Fruit fly (Drosophila melanogaster) whole organism, embryonic: ENCODE measurements around the gene CG15208.

Source experiments
- Atf6 ChIP-seq: fragments of 200-800 bp; sonication (Bioruptor generic); IDR thresholded peaks from 2 replicates; pipeline ENCODE4 v1.3.6; 2022; ENCODE audit warnings: missing biosample characterization, missing genetic modification characterization
- CG10321 ChIP-seq: fragments of 200-800 bp; sonication (Bioruptor generic); IDR thresholded peaks from 2 replicates; pipeline ENCODE4 v1.3.6; 2022; ENCODE audit warnings: missing biosample characterization, missing genetic modification characterization
- CG10431 ChIP-seq: fragments of 200-800 bp; sonication (Bioruptor generic); optimal IDR thresholded peaks from 3 replicates; lab custom pipeline; 2018; ENCODE audit warnings: missing biosample characterization, mild to moderate bottlenecking, missing genetic modification characterization
- CG10543 ChIP-seq: fragments of 200-800 bp; sonication (Bioruptor generic); optimal IDR thresholded peaks from 3 replicates; lab custom pipeline; 2017; ENCODE audit warnings: missing biosample characterization, mild to moderate bottlenecking, missing genetic modification characterization, moderate library complexity
- CG12071 ChIP-seq: fragments of 200-800 bp; sonication (Bioruptor generic); optimal IDR thresholded peaks from 3 replicates; lab custom pipeline; 2018; ENCODE audit warnings: missing biosample characterization, mild to moderate bottlenecking, missing genetic modification characterization
- CG12155 ChIP-seq: fragments of 200-800 bp; sonication (Bioruptor generic); optimal IDR thresholded peaks from 3 replicates; lab custom pipeline; 2016; ENCODE audit warnings: missing biosample characterization, missing genetic modification characterization
- CG13424 ChIP-seq: fragments of 200-800 bp; sonication (Bioruptor generic); optimal IDR thresholded peaks from 2 replicates; lab custom pipeline; 2019; ENCODE audit warnings: missing biosample characterization, mild to moderate bottlenecking, missing genetic modification characterization, moderate library complexity
- CG1647 ChIP-seq: fragments of 200-800 bp; sonication (Bioruptor generic); optimal IDR thresholded peaks from 3 replicates; lab custom pipeline; 2016; ENCODE audit warnings: missing biosample characterization, missing genetic modification characterization
- CG16815 ChIP-seq: fragments of 200-800 bp; sonication (Bioruptor generic); optimal IDR thresholded peaks from 3 replicates; lab custom pipeline; 2017; ENCODE audit warnings: missing biosample characterization, mild to moderate bottlenecking, missing genetic modification characterization
- CG17612 ChIP-seq: fragments of 200-800 bp; sonication (Bioruptor generic); IDR thresholded peaks from 2 replicates; pipeline ENCODE4 v1.3.6; 2022; ENCODE audit warnings: missing biosample characterization, missing genetic modification characterization
- CG18011 ChIP-seq: fragments of 200-800 bp; sonication (Bioruptor generic); optimal IDR thresholded peaks from 2 replicates; lab custom pipeline; 2017; ENCODE audit warnings: missing biosample characterization, missing genetic modification characterization, mild to moderate bottlenecking, moderate library complexity, missing genotype
- CG1832 ChIP-seq: fragments of 200-800 bp; sonication (Bioruptor generic); optimal IDR thresholded peaks from 2 replicates; lab custom pipeline; 2017; ENCODE audit warnings: missing biosample characterization, mild to moderate bottlenecking, missing genetic modification characterization, inconsistent platforms
- CG3065 ChIP-seq: fragments of 200-800 bp; sonication (Bioruptor generic); optimal IDR thresholded peaks from 2 replicates; lab custom pipeline; 2016; ENCODE audit warnings: missing biosample characterization, missing genetic modification characterization
- CG31365 ChIP-seq: fragments of 200-800 bp; sonication (Bioruptor generic); optimal IDR thresholded peaks from 2 replicates; lab custom pipeline; 2018; ENCODE audit warnings: missing biosample characterization, mild to moderate bottlenecking, missing genetic modification characterization
- CG31441 ChIP-seq: fragments of 200-800 bp; sonication (Bioruptor generic); IDR thresholded peaks from 2 replicates; pipeline ENCODE4 v1.3.6; 2022; ENCODE audit warnings: missing biosample characterization, missing genetic modification characterization
- CG32767 ChIP-seq: fragments of 200-800 bp; sonication (Bioruptor generic); IDR thresholded peaks from 2 replicates; pipeline ENCODE4 v1.3.6; 2022; ENCODE audit warnings: missing biosample characterization, missing genetic modification characterization
- CG3838 ChIP-seq: fragments of 200-800 bp; sonication (Bioruptor generic); optimal IDR thresholded peaks from 3 replicates; lab custom pipeline; 2016; ENCODE audit warnings: missing biosample characterization, missing genetic modification characterization
- CG6765 ChIP-seq: fragments of 200-800 bp; sonication (Bioruptor generic); optimal IDR thresholded peaks from 3 replicates; lab custom pipeline; 2017; ENCODE audit warnings: missing biosample characterization, mild to moderate bottlenecking, missing genetic modification characterization
- CG6791 ChIP-seq: fragments of 200-800 bp; sonication (Bioruptor generic); IDR thresholded peaks from 3 replicates; pipeline ENCODE4 v1.3.6; 2022; ENCODE audit warnings: missing biosample characterization, missing genetic modification characterization; ENCODE audit not compliant: partially characterized antibody
- CG6813 ChIP-seq: fragments of 200-800 bp; sonication (Bioruptor generic); optimal IDR thresholded peaks from 2 replicates; lab custom pipeline; 2017; ENCODE audit warnings: missing biosample characterization, missing genetic modification characterization, mild to moderate bottlenecking, moderate library complexity, missing genetic modification reagents
- CG7745 ChIP-seq: fragments of 200-800 bp; sonication (Bioruptor generic); optimal IDR thresholded peaks from 2 replicates; lab custom pipeline; 2018; ENCODE audit warnings: missing biosample characterization, mild to moderate bottlenecking, missing genetic modification characterization, moderate library complexity
- CG7928 ChIP-seq: fragments of 200-800 bp; sonication (Bioruptor generic); optimal IDR thresholded peaks from 2 replicates; lab custom pipeline; 2017; ENCODE audit warnings: missing biosample characterization, mild to moderate bottlenecking, missing genetic modification characterization
- CG8290 ChIP-seq, 3 experiments: fragments of 200-800 bp; sonication (Bioruptor generic); optimal IDR thresholded peaks; 2 replicates each; lab custom pipeline; 2016 to 2019; ENCODE audit warnings: missing biosample characterization in 3 of 3, missing genetic modification characterization in 3 of 3, mild to moderate bottlenecking in 2 of 3, moderate library complexity in 1 of 3
- CG8359 ChIP-seq: fragments of 200-800 bp; sonication (Bioruptor generic); optimal IDR thresholded peaks from 2 replicates; lab custom pipeline; 2017; ENCODE audit warnings: missing biosample characterization, mild to moderate bottlenecking, missing genetic modification characterization, borderline replicate concordance
- CG9727 ChIP-seq: fragments of 200-800 bp; sonication (Bioruptor generic); optimal IDR thresholded peaks from 3 replicates; lab custom pipeline; 2017; ENCODE audit warnings: missing biosample characterization, mild to moderate bottlenecking, missing genetic modification characterization
- D19B ChIP-seq: fragments of 200-800 bp; sonication (Bioruptor generic); optimal IDR thresholded peaks from 2 replicates; lab custom pipeline; 2017; ENCODE audit warnings: missing biosample characterization, mild to moderate bottlenecking, missing genetic modification characterization
- HmgZ ChIP-seq: fragments of 200-800 bp; sonication (Bioruptor generic); optimal IDR thresholded peaks from 2 replicates; lab custom pipeline; 2018; ENCODE audit warnings: missing biosample characterization, mild to moderate bottlenecking, missing genetic modification characterization
- Mes4 ChIP-seq: fragments of 200-800 bp; sonication (Bioruptor generic); optimal IDR thresholded peaks from 2 replicates; lab custom pipeline; 2016; ENCODE audit warnings: missing biosample characterization, missing genetic modification characterization
- Ssrp ChIP-seq: fragments of 200-800 bp; sonication (Bioruptor generic); optimal IDR thresholded peaks from 2 replicates; lab custom pipeline; 2018; ENCODE audit warnings: missing biosample characterization, mild to moderate bottlenecking, missing genetic modification characterization, moderate library complexity
- Trl ChIP-seq, 3 experiments: fragments of >200 bp in 2 of 3; fragments of 200-800 bp in 1 of 3; sonication (Bioruptor generic) in 1 of 3; optimal IDR thresholded peaks; 2 replicates in 1 of 3; 3 replicates in 2 of 3; lab custom pipeline; 2016 to 2017; ENCODE audit warnings: missing biosample characterization in 1 of 3, missing genetic modification characterization in 1 of 3
- Vsx1 ChIP-seq: fragments of 200-800 bp; sonication (Bioruptor generic); optimal IDR thresholded peaks from 2 replicates; lab custom pipeline; 2017; ENCODE audit warnings: missing biosample characterization, mild to moderate bottlenecking, missing genetic modification characterization, missing genetic modification reagents
- ac ChIP-seq: fragments of 200-800 bp; sonication (Bioruptor generic); optimal IDR thresholded peaks from 3 replicates; lab custom pipeline; 2017; ENCODE audit warnings: missing biosample characterization, mild to moderate bottlenecking, missing genetic modification characterization
- bigmax ChIP-seq: fragments of 200-800 bp; sonication (Bioruptor generic); optimal IDR thresholded peaks from 2 replicates; lab custom pipeline; 2018; ENCODE audit warnings: missing biosample characterization, mild to moderate bottlenecking, missing genetic modification characterization
- cg ChIP-seq: fragments of 200-800 bp; sonication (Bioruptor generic); optimal IDR thresholded peaks from 3 replicates; lab custom pipeline; 2019; ENCODE audit warnings: missing biosample characterization, mild to moderate bottlenecking, missing genetic modification characterization, moderate library complexity
- ci ChIP-seq: fragments of 200-800 bp; sonication (Bioruptor generic); IDR thresholded peaks from 3 replicates; pipeline ENCODE4 v1.3.6; 2022; ENCODE audit warnings: missing biosample characterization, missing genetic modification characterization
- da ChIP-seq: fragments of 200-800 bp; sonication (Bioruptor generic); optimal IDR thresholded peaks from 2 replicates; lab custom pipeline; 2016; ENCODE audit warnings: missing biosample characterization, missing genetic modification characterization
- gro ChIP-seq: fragments of 200-800 bp; sonication (Bioruptor generic); optimal IDR thresholded peaks from 2 replicates; lab custom pipeline; 2016; ENCODE audit warnings: missing biosample characterization, missing genetic modification characterization
- jing ChIP-seq: fragments of 200-800 bp; sonication (Bioruptor generic); optimal IDR thresholded peaks from 2 replicates; lab custom pipeline; 2018; ENCODE audit warnings: missing biosample characterization, mild to moderate bottlenecking, missing genetic modification characterization
- odd ChIP-seq: fragments of 200-800 bp; sonication (Bioruptor generic); optimal IDR thresholded peaks from 2 replicates; lab custom pipeline; 2017; ENCODE audit warnings: missing biosample characterization, mild to moderate bottlenecking, missing genetic modification characterization
- onecut ChIP-seq: fragments of 200-800 bp; sonication (Bioruptor generic); IDR thresholded peaks from 2 replicates; pipeline ENCODE4 v1.3.6; 2022; ENCODE audit warnings: missing biosample characterization, missing genetic modification characterization
- pfk ChIP-seq: fragments of 200-800 bp; sonication (Bioruptor generic); optimal IDR thresholded peaks from 2 replicates; lab custom pipeline; 2018; ENCODE audit warnings: missing biosample characterization, mild to moderate bottlenecking, missing genetic modification characterization, moderate library complexity
- sob ChIP-seq: fragments of 200-800 bp; sonication (Bioruptor generic); IDR thresholded peaks from 2 replicates; pipeline ENCODE4 v1.3.6; 2022; ENCODE audit warnings: missing biosample characterization, missing genetic modification characterization
- ssp ChIP-seq: fragments of 200-800 bp; sonication (Bioruptor generic); IDR thresholded peaks from 2 replicates; pipeline ENCODE4 v1.3.6; 2022; ENCODE audit warnings: missing biosample characterization, missing genetic modification characterization
- sug ChIP-seq: fragments of 200-800 bp; optimal IDR thresholded peaks from 2 replicates; lab custom pipeline; 2019; ENCODE audit warnings: missing biosample characterization, mild to moderate bottlenecking, missing genetic modification characterization, moderate library complexity
- tgo ChIP-seq: fragments of 200-800 bp; sonication (Bioruptor generic); IDR thresholded peaks from 3 replicates; pipeline ENCODE4 v1.3.6; 2022; ENCODE audit warnings: missing biosample characterization, missing genetic modification characterization
- unpg ChIP-seq: fragments of 200-800 bp; sonication (Bioruptor generic); optimal IDR thresholded peaks from 3 replicates; lab custom pipeline; 2018; ENCODE audit warnings: missing biosample characterization, mild to moderate bottlenecking, missing genetic modification characterization, moderate library complexity
- wdn ChIP-seq: fragments of 200-800 bp; sonication (Bioruptor generic); IDR thresholded peaks from 2 replicates; pipeline ENCODE4 v1.3.6; 2022; ENCODE audit warnings: missing biosample characterization, missing genetic modification characterization
- zen ChIP-seq: fragments of 200-800 bp; sonication (Bioruptor generic); optimal IDR thresholded peaks from 3 replicates; lab custom pipeline; 2018; ENCODE audit warnings: missing biosample characterization, mild to moderate bottlenecking, missing genetic modification characterization, moderate library complexity

CG15208 gene

DNA sequence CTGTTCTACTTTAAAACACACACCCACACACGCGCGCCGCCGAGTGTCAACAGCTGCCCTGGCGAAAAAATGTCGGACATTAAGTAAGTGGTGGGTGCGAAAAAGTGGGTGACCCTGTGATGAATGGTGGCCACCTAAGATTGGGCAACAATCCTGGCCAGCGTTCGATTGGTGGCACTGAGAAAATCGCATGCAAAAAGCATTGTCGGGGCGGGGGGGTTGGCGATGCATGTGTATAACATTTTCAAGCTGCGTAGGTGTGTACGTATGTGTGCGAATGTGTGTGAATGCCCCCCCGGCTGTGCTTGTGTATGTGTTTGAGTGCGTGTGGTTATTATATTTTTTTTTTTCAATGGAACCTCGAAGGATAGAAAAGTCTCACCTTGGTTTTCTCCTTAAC lies 41.9 kb upstream of the CG15208 start (continued):
- TF ChIP-seq jing (no peak), CG17612 (no peak), CG3838 (GFP tag; lab: Kevin White, UChicago) (no peak), Mes4 (no peak), ac (GFP tag; lab: Kevin White, UChicago) (no peak), CG32767 (GFP tag; lab: Robert Waterston, UW) (peak; percentile 57; the same call in 1 of the 2 replicates), CG8359 (GFP tag; lab: Kevin White, UChicago) (no peak), CG31365 (tag; lab: Kevin White, UChicago) (no peak), gro (no peak), CG3065 (GFP tag; lab: Kevin White, UChicago) (no peak), CG12071 (GFP tag; lab: Kevin White, UChicago) (no peak), CG13424 (tag; lab: Kevin White, UChicago) (no peak), sug (tag; lab: Kevin White, UChicago) (peak; percentile 38), CG18011 (GFP tag; lab: Kevin White, UChicago) (no peak), CG7745 (tag; lab: Kevin White, UChicago) (no peak)

dm6 chrX:10865580-10866331 lies 34.0 kb upstream of the CG15208 start:
- TF ChIP-seq CG1832 (GFP tag; lab: Kevin White, UChicago) (peak; percentile 85), cg (GFP tag; lab: Kevin White, UChicago) (no peak), bigmax (peak; percentile 74), CG12155 (GFP tag; lab: Kevin White, UChicago) (no peak), CG6813 (GFP tag; lab: Kevin White, UChicago) (no peak), ssp (GFP tag; lab: Robert Waterston, UW) (no peak), unpg (no peak), wdn (GFP tag; lab: Robert Waterston, UW) (peak; percentile 36; the same call in 1 of the 2 replicates), ci (no peak), CG7928 (GFP tag; lab: Kevin White, UChicago) (no peak), HmgZ (no peak), CG1647 (no peak), sob (GFP tag; lab: Robert Waterston, UW) (no peak), CG6765 (GFP tag; lab: Kevin White, UChicago) (no peak), CG10543 (GFP tag; lab: Kevin White, UChicago) (no peak), CG16815 (GFP tag; lab: Kevin White, UChicago) (no peak), da (GFP tag; lab: Kevin White, UChicago) (no peak), CG6791 (GFP tag; lab: Robert Waterston, UW) (0 out of 3 replicates have a peak, but pooled peaks have one; percentile 5), Vsx1 (GFP tag; lab: Kevin White, UChicago) (no peak), D19B (GFP tag; lab: Kevin White, UChicago) (no peak), CG9727 (GFP tag; lab: Kevin White, UChicago) (no peak), zen (tag; lab: Kevin White, UChicago) (no peak), Atf6 (no peak), pfk (GFP tag; lab: Kevin White, UChicago) (peak; percentile 62), CG10321 (GFP tag; lab: Robert Waterston, UW) (peak; percentile 85), tgo (GFP tag; lab: Robert Waterston, UW) (no peak), Trl (optimal IDR thresholded peaks at IDR 0.05; lab: Kevin White, UChicago) (no peak), Trl (GFP tag; optimal IDR thresholded peaks at IDR 0.05; lab: Kevin White, UChicago) (no peak), odd (no peak), CG8290 (GFP tag; optimal IDR thresholded peaks at IDR 0.05; lab: Kevin White, UChicago) (peak; percentile 31), CG8290 (tag; optimal IDR thresholded peaks at IDR 0.05; lab: Kevin White, UChicago) (peak in 1 of 2 experiments; percentile 13), CG10431 (GFP tag; lab: Kevin White, UChicago) (peak; percentile 65), CG31441 (GFP tag; lab: Robert Waterston, UW) (no peak), Mes4 (no peak), Ssrp (tag; lab: Kevin White, UChicago) (no peak), onecut (GFP tag; lab: Robert Waterston, UW) (no peak)
